Worm (Caenorhabditis elegans) whole organism, young adult: ENCODE measurements around the gene srd-33.

ENCODE experiments used
- F39B2.1 ChIP-seq: fragments of 200-800 bp; sonication (Bioruptor generic); IDR thresholded peaks from 2 replicates; pipeline ENCODE4 v1.3.6; 2022; ENCODE audit warnings: missing genetic modification reagents, missing genetic modification characterization, missing compliant biosample characterization
- Y53F4B.3 ChIP-seq: fragments of 200-800 bp; sonication (Bioruptor generic); IDR thresholded peaks from 2 replicates; pipeline ENCODE4 v1.3.6; 2022; ENCODE audit warnings: missing genetic modification reagents, missing genetic modification characterization, missing compliant biosample characterization
- attf-6 ChIP-seq: fragments of 200-800 bp; sonication (Bioruptor generic); IDR thresholded peaks from 2 replicates; pipeline ENCODE4 v1.3.6; 2022; ENCODE audit warnings: missing genetic modification reagents, missing genetic modification characterization, missing compliant biosample characterization
- efl-1 ChIP-seq: fragments of 150-350 bp; optimal IDR thresholded peaks from 2 replicates; lab custom pipeline; 2014; ENCODE audit warnings: missing biosample characterization, missing genetic modification reagents, missing genetic modification characterization
- ets-4 ChIP-seq: fragments of 200-800 bp; sonication (Bioruptor generic); optimal IDR thresholded peaks from 2 replicates; lab custom pipeline; 2018; ENCODE audit warnings: mild to moderate bottlenecking, missing genetic modification characterization, missing compliant biosample characterization
- fkh-3 ChIP-seq: sonication (generic microtip); optimal IDR thresholded peaks from 2 replicates; lab custom pipeline; 2016; ENCODE audit warnings: mild to moderate bottlenecking, missing genetic modification characterization, missing compliant biosample characterization
- lin-35 ChIP-seq, 3 experiments: fragments of 150-350 bp in 2 of 3; sonication (generic microtip) in 1 of 3; optimal IDR thresholded peaks; 2 replicates each; lab custom pipeline; 2014 to 2018; ENCODE audit warnings: missing biosample characterization in 3 of 3, missing genetic modification characterization in 3 of 3, missing genetic modification reagents in 3 of 3
- nhr-90 ChIP-seq: sonication (generic microtip); optimal IDR thresholded peaks from 2 replicates; lab custom pipeline; 2016; ENCODE audit warnings: missing genotype, mild to moderate bottlenecking, missing genetic modification characterization, missing compliant biosample characterization
- pha-4 ChIP-seq: fragments of 150-350 bp; sonication (generic microtip); optimal IDR thresholded peaks from 2 replicates; lab custom pipeline; 2014; ENCODE audit warnings: missing biosample characterization, missing genetic modification reagents, missing genetic modification characterization
- zim-3 ChIP-seq: sonication (generic microtip); optimal IDR thresholded peaks from 2 replicates; lab custom pipeline; 2017; ENCODE audit warnings: mild to moderate bottlenecking, missing genetic modification characterization, moderate library complexity, missing compliant biosample characterization
- ztf-22 ChIP-seq: fragments of 200-800 bp; sonication (Bioruptor generic); optimal IDR thresholded peaks from 2 replicates; lab custom pipeline; 2018; ENCODE audit warnings: mild to moderate bottlenecking, missing genetic modification characterization, moderate library complexity, missing compliant biosample characterization

DNA sequence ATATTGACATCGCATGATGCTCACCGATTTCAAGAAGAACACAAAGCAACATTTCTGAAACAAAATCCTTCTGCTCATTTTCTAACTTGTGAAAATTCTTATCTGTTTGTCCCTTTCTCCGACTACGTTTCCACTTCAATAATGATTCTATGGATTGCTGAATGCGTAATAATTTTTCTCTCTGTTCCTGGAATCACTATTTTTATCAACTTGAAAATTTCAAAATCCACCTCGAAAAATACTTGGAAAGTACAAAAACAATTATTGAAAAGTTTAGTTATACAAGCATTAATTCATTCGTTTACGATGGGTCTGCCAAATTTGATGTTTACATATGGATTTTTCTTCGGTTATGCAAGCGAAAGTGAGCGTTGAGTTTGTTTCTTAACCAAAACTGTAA lies 49.9 kb downstream of the srd-33 start, which contains the start of gene srh-22:
- no peak for TF ChIP-seq efl-1 (GFP tag; lab: Kevin White, UChicago)
- no peak for TF ChIP-seq ets-4 (GFP tag; lab: Kevin White, UChicago)
- TF ChIP-seq attf-6 = no peak
- TF ChIP-seq pha-4 (tag; lab: Kevin White, UChicago) = no peak
- TF ChIP-seq F39B2.1 (GFP tag; lab: Robert Waterston, UW) = no peak
- TF ChIP-seq fkh-3 (tag; lab: Kevin White, UChicago) = no peak
- TF ChIP-seq nhr-90 (tag; lab: Kevin White, UChicago) = no peak
- TF ChIP-seq zim-3 (tag; lab: Kevin White, UChicago) = no peak
- no peak for TF ChIP-seq Y53F4B.3 (GFP tag; lab: Robert Waterston, UW)
- no peak for TF ChIP-seq lin-35 (GFP tag; optimal IDR thresholded peaks at IDR 0.05; lab: Kevin White, UChicago)
- no peak for TF ChIP-seq ztf-22
